Worm (Caenorhabditis elegans) whole organism, early embryonic: ENCODE data around the gene aakb-1.
A peak's percentile ranks its signal among the peaks of the same experiment; 100 is the strongest.

Experiments used
- B0310.2 ChIP-seq: sonication (generic microtip); optimal IDR thresholded peaks from 2 replicates; lab custom pipeline; 2016; ENCODE audit warnings: mild to moderate bottlenecking, missing genetic modification characterization, missing compliant biosample characterization
- F13C5.2 ChIP-seq: sonication (generic microtip); optimal IDR thresholded peaks from 2 replicates; lab custom pipeline; 2017; ENCODE audit warnings: mild to moderate bottlenecking, missing genetic modification characterization, inconsistent platforms, missing compliant biosample characterization
- aly-1 ChIP-seq: sonication (generic microtip); optimal IDR thresholded peaks from 2 replicates; lab custom pipeline; 2016; ENCODE audit warnings: missing genetic modification characterization, missing compliant biosample characterization
- ama-1 ChIP-seq: fragments of 150-350 bp; optimal IDR thresholded peaks from 2 replicates; lab custom pipeline; 2014
- ceh-13 ChIP-seq: fragments of 200-800 bp; sonication (Bioruptor generic); optimal IDR thresholded peaks from 2 replicates; lab custom pipeline; 2018; ENCODE audit warnings: mild to moderate bottlenecking, missing genetic modification characterization, missing compliant biosample characterization
- ceh-36 ChIP-seq: sonication (generic microtip); optimal IDR thresholded peaks from 2 replicates; lab custom pipeline; 2016; ENCODE audit warnings: missing genetic modification characterization, inconsistent platforms, missing compliant biosample characterization
- ets-7 ChIP-seq: sonication (generic microtip); optimal IDR thresholded peaks from 2 replicates; lab custom pipeline; 2016; ENCODE audit warnings: missing genotype, missing genetic modification characterization, missing compliant biosample characterization
- flt-1 ChIP-seq: fragments of 200-800 bp; sonication (Bioruptor generic); IDR thresholded peaks from 2 replicates; pipeline ENCODE4 v1.3.6; 2022; ENCODE audit warnings: missing genetic modification characterization, missing compliant biosample characterization
- hmbx-1 ChIP-seq: sonication (generic microtip); optimal IDR thresholded peaks from 2 replicates; lab custom pipeline; 2016; ENCODE audit warnings: mild to moderate bottlenecking, missing genetic modification characterization, missing compliant biosample characterization
- hmg-4 ChIP-seq: fragments of 200-800 bp; sonication (Bioruptor generic); optimal IDR thresholded peaks from 2 replicates; lab custom pipeline; 2018; ENCODE audit warnings: mild to moderate bottlenecking, missing genetic modification characterization, missing compliant biosample characterization
- hnd-1 ChIP-seq: sonication (generic microtip); optimal IDR thresholded peaks from 2 replicates; lab custom pipeline; 2016; ENCODE audit warnings: missing genetic modification characterization, missing compliant biosample characterization
- pes-1 ChIP-seq: fragments of 200-800 bp; sonication (Bioruptor generic); IDR thresholded peaks from 2 replicates; pipeline ENCODE4 v1.3.6; 2022; ENCODE audit warnings: missing genetic modification reagents, missing genetic modification characterization, missing compliant biosample characterization
- scrt-1 ChIP-seq: fragments of 200-800 bp; sonication (Bioruptor generic); IDR thresholded peaks from 2 replicates; pipeline ENCODE4 v1.3.6; 2022; ENCODE audit warnings: missing genetic modification characterization, missing compliant biosample characterization
- sea-1 ChIP-seq: fragments of 200-800 bp; sonication (Bioruptor generic); conservative IDR thresholded peaks from 2 replicates; pipeline ENCODE4 v1.3.6; 2022; ENCODE audit warnings: missing genetic modification characterization, missing compliant biosample characterization
- tbx-11 ChIP-seq: fragments of 200-800 bp; sonication (Bioruptor generic); IDR thresholded peaks from 2 replicates; pipeline ENCODE4 v1.3.6; 2022; ENCODE audit warnings: missing genetic modification characterization, missing compliant biosample characterization
- tbx-37 ChIP-seq: fragments of 200-800 bp; sonication (Bioruptor generic); conservative IDR thresholded peaks from 2 replicates; pipeline ENCODE4 v1.3.6; 2022; ENCODE audit warnings: missing genetic modification reagents, missing genetic modification characterization, missing compliant biosample characterization
- tra-4 ChIP-seq: sonication (generic microtip); optimal IDR thresholded peaks from 2 replicates; lab custom pipeline; 2017; ENCODE audit warnings: missing genetic modification characterization, missing compliant biosample characterization

aakb-1 gene

DNA sequence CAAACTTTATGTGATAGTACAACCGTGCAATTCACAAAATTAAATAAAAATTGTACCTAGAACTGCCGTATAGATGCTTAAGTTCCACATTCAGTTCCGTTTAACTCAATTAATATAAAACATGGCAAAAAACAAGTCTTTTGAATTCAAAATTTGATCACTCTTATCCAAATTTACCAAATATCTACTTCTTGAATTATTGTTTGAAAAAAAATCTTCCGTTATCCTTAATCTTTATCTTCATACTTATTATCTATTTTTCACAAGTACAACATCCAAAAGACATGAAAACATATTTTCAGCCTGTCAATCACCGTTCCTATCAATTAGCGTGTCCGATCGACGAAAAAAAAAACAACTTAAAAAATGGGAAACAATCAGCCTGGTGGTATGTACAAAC is at the start of gene aakb-1:
TSS of gene aakb-1 (plus strand) at position 301 of the 400 bp plus-strand sequence.
- TF ChIP-seq F13C5.2 (no peak), hmbx-1 (tag; lab: Kevin White, UChicago) (no peak), flt-1 (no peak), ceh-36 (tag; lab: Kevin White, UChicago) (no peak), B0310.2 (tag; lab: Kevin White, UChicago) (no peak), hmg-4 (no peak), tbx-11 (GFP tag; lab: Robert Waterston, UW) (no peak), pes-1 (GFP tag; lab: Robert Waterston, UW) (no peak), ama-1 (lab: Kevin White, UChicago) (no peak), hnd-1 (no peak), sea-1 (GFP tag; lab: Robert Waterston, UW) (no peak), tra-4 (no peak), scrt-1 (GFP tag; lab: Robert Waterston, UW) (no peak), aly-1 (tag; lab: Kevin White, UChicago) (no peak), ceh-13 (GFP tag; lab: Kevin White, UChicago) (no peak), tbx-37 (GFP tag; lab: Robert Waterston, UW) (no peak)

DNA sequence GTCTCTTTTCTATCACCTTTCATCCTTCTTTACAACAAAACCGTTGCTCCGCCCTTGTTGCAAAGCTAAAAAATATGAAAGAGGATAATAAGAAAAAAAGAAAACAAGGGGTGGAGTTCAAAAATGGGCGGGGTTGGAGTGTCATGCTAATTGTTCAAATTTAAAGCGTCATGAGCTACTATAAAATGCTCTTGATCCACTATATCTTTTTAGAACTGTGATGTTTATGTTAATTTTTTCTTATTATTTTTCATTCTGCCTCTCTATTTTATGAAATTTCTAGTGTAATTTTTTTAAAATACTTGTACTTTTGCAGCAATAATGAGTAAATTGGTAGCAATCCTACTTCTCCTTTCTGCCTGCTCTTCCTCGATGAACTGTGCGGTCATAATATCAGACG is 49.0 kb upstream of the aakb-1 start, which contains the start of gene K02D3.1:
TSS of gene K02D3.1 (plus strand) at position 301 of the 400 bp plus-strand sequence.
- TF ChIP-seq tbx-37 (GFP tag; lab: Robert Waterston, UW) (no peak), sea-1 (GFP tag; lab: Robert Waterston, UW) (no peak), hmg-4 (no peak), hnd-1 (no peak), ama-1 (lab: Kevin White, UChicago) (no peak), ceh-13 (GFP tag; lab: Kevin White, UChicago) (no peak), flt-1 (no peak), ets-7 (no peak), hmbx-1 (tag; lab: Kevin White, UChicago) (no peak), F13C5.2 (no peak), tra-4 (no peak), scrt-1 (GFP tag; lab: Robert Waterston, UW) (no peak), B0310.2 (tag; lab: Kevin White, UChicago) (no peak), tbx-11 (GFP tag; lab: Robert Waterston, UW) (no peak), pes-1 (GFP tag; lab: Robert Waterston, UW) (no peak), aly-1 (tag; lab: Kevin White, UChicago) (no peak), ceh-36 (tag; lab: Kevin White, UChicago) (no peak)

DNA sequence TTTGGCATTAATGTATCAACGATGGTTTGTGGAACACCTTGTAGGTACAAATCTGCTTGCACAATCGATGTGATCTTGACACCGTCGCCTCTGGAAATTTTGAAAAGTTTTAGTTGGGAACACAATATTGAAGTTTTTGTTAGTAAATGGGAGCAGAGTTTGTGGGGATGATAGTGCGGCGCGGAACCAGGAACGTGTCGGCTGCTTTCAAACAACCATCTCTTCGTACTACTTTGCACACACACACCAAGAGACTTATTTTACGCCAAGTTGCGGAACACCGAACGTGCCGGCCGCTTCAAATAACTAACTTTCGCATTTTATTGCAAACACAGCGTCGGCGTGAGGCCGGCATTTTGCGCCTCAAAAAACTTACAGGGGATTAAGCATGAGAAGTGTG is 46.5 kb upstream of the aakb-1 start:
- TF ChIP-seq ama-1 (lab: Kevin White, UChicago) (no peak), sea-1 (GFP tag; lab: Robert Waterston, UW) (no peak), hmbx-1 (tag; lab: Kevin White, UChicago) (no peak), hnd-1 (no peak), ets-7 (no peak), B0310.2 (tag; lab: Kevin White, UChicago) (no peak), aly-1 (tag; lab: Kevin White, UChicago) (no peak), ceh-13 (GFP tag; lab: Kevin White, UChicago) (no peak), pes-1 (GFP tag; lab: Robert Waterston, UW) (no peak), tbx-11 (GFP tag; lab: Robert Waterston, UW) (no peak), ceh-36 (tag; lab: Kevin White, UChicago) (no peak), tbx-37 (GFP tag; lab: Robert Waterston, UW) (no peak)

- TF ChIP-seq sea-1 (GFP tag; lab: Robert Waterston, UW), result no peak
- no peak for TF ChIP-seq ama-1 (lab: Kevin White, UChicago)
- no peak for TF ChIP-seq hmg-4
These were observed 43.7 kb upstream of the aakb-1 start, which contains the start of gene K02D3.2 for ce11 chrX:13711909-13712308. Gene K02D3.2 (minus strand): TSS chrX:13712009.

ce11 chrX:13712992-13713391 is 42.6 kb upstream of the aakb-1 start:
- TF ChIP-seq aly-1 (tag; lab: Kevin White, UChicago), result no peak
- no peak for TF ChIP-seq F13C5.2
- TF ChIP-seq hmg-4, result no peak
- TF ChIP-seq ceh-13 (GFP tag; lab: Kevin White, UChicago), result no peak
- no peak for TF ChIP-seq pes-1 (GFP tag; lab: Robert Waterston, UW)
- no peak for TF ChIP-seq ets-7
- no peak for TF ChIP-seq tbx-37 (GFP tag; lab: Robert Waterston, UW)
- TF ChIP-seq sea-1 (GFP tag; lab: Robert Waterston, UW), result no peak
- TF ChIP-seq scrt-1 (GFP tag; lab: Robert Waterston, UW), result no peak
- TF ChIP-seq ama-1 (lab: Kevin White, UChicago), result no peak
- no peak for TF ChIP-seq tra-4
- TF ChIP-seq B0310.2 (tag; lab: Kevin White, UChicago), result no peak
- TF ChIP-seq tbx-11 (GFP tag; lab: Robert Waterston, UW), result no peak
- TF ChIP-seq flt-1, result no peak

DNA sequence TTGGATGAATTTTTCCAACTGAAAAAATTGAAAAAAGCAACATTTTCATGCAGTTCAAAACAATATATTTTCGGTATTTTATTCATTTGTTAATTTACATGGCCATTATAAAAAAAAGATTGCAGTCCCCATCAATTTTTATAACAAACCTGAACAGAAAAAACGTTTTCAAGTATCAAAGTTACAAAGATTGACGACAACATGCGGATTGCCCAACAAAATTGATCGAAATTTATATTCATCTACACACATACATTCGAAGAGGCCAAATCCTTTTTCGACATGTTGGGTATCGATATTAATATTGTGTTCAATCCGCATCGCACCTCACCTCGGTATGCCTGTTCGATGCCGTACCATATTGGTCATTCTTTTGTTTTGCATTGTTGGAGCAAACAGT is 41.7 kb upstream of the aakb-1 start, which contains the start of gene K11E4.1:
TSS of gene K11E4.1 (plus strand) at position 301 of the 400 bp plus-strand sequence.
- TF ChIP-seq aly-1 (tag; lab: Kevin White, UChicago), result no peak
- no peak for TF ChIP-seq pes-1 (GFP tag; lab: Robert Waterston, UW)
- no peak for TF ChIP-seq hmg-4
- TF ChIP-seq F13C5.2, result no peak
- TF ChIP-seq ceh-36 (tag; lab: Kevin White, UChicago), result no peak
- no peak for TF ChIP-seq tbx-37 (GFP tag; lab: Robert Waterston, UW)
- TF ChIP-seq sea-1 (GFP tag; lab: Robert Waterston, UW), result no peak
- TF ChIP-seq flt-1, result no peak
- no peak for TF ChIP-seq hmbx-1 (tag; lab: Kevin White, UChicago)
- no peak for TF ChIP-seq B0310.2 (tag; lab: Kevin White, UChicago)
- TF ChIP-seq ceh-13 (GFP tag; lab: Kevin White, UChicago), result no peak
- no peak for TF ChIP-seq ets-7
- TF ChIP-seq tra-4, result no peak
- no peak for TF ChIP-seq hnd-1
- TF ChIP-seq scrt-1 (GFP tag; lab: Robert Waterston, UW), result no peak
- no peak for TF ChIP-seq ama-1 (lab: Kevin White, UChicago)

DNA sequence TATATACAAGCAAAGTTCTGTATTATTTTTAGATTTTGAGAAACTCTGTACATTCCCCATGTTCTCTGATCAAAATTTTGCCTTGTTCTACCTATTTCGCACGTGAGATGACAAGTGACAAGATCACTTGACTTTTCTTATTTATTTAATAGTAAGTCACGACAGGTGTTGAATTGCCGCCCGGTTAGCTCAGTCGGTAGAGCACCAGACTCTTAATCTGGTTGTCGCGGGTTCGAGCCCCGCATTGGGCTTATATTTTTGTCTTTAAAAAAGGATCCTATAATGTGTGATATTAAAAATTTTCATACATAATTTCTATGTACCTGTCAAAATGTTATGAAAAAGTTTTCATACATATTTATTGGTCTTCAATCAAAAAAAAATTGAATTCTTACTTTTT is 40.9 kb upstream of the aakb-1 start:
- TF ChIP-seq tra-4, result no peak
- peak; percentile 70; the same call in 1 of the 2 replicates for TF ChIP-seq pes-1 (GFP tag; lab: Robert Waterston, UW)
- TF ChIP-seq ceh-36 (tag; lab: Kevin White, UChicago), result peak; percentile 25
